Worm (Caenorhabditis elegans) whole organism, L4 larva: ENCODE data around the gene F22H10.1.

Source experiments
- D1046.2 ChIP-seq: fragments of 200-800 bp; sonication (Bioruptor generic); IDR thresholded peaks from 2 replicates; pipeline ENCODE4 v1.3.6; 2022; ENCODE audit warnings: missing genetic modification characterization, missing compliant biosample characterization
- R02D3.7 ChIP-seq: fragments of 150-350 bp; sonication (generic microtip); optimal IDR thresholded peaks from 3 replicates; lab custom pipeline; 2014; ENCODE audit warnings: missing biosample characterization, missing genetic modification characterization
- T20F7.1 ChIP-seq: fragments of 200-800 bp; sonication (Bioruptor generic); optimal IDR thresholded peaks from 2 replicates; lab custom pipeline; 2018; ENCODE audit warnings: mild to moderate bottlenecking, missing genetic modification characterization, missing compliant biosample characterization
- T26A8.4 ChIP-seq: fragments of 200-800 bp; sonication (Bioruptor generic); IDR thresholded peaks from 2 replicates; pipeline ENCODE4 v1.3.6; 2022; ENCODE audit warnings: missing genetic modification characterization, missing compliant biosample characterization
- Y5F2A.4 ChIP-seq: fragments of 200-800 bp; sonication (Bioruptor generic); optimal IDR thresholded peaks from 2 replicates; lab custom pipeline; 2018; ENCODE audit warnings: mild to moderate bottlenecking, missing genetic modification characterization, missing compliant biosample characterization
- Y75B8A.6 ChIP-seq: fragments of 200-800 bp; sonication (Bioruptor generic); IDR thresholded peaks from 2 replicates; pipeline ENCODE4 v1.3.6; 2022; ENCODE audit warnings: missing genetic modification reagents, missing genetic modification characterization, missing compliant biosample characterization
- ZK546.5 ChIP-seq, 2 experiments: sonication (generic microtip); optimal IDR thresholded peaks; 2 replicates each; lab custom pipeline; 2017; ENCODE audit warnings: missing biosample characterization in 2 of 2, missing genetic modification characterization in 2 of 2
- aha-1 ChIP-seq: fragments of 150-350 bp; peaks from one replicate; lab custom pipeline; 2014; ENCODE audit warnings: missing biosample characterization, missing genetic modification characterization
- attf-4 ChIP-seq: sonication (generic microtip); optimal IDR thresholded peaks from 3 replicates; lab custom pipeline; 2017; ENCODE audit warnings: missing biosample characterization, missing genetic modification characterization
- ceh-62 ChIP-seq: sonication (generic microtip); optimal IDR thresholded peaks from 2 replicates; lab custom pipeline; 2017; ENCODE audit warnings: missing biosample characterization, missing genetic modification characterization
- daf-12 ChIP-seq: fragments of 150-350 bp; optimal IDR thresholded peaks from 2 replicates; lab custom pipeline; 2014; ENCODE audit warnings: missing biosample characterization, missing genetic modification reagents, missing genetic modification characterization
- daf-16 ChIP-seq, 3 experiments: sonication (generic microtip); optimal IDR thresholded peaks; 2 replicates each; lab custom pipeline; 2016 to 2017; ENCODE audit warnings: missing genetic modification characterization in 3 of 3, missing genetic modification reagents in 3 of 3, mild to moderate bottlenecking in 2 of 3, missing compliant biosample characterization in 2 of 3, missing biosample characterization in 1 of 3, moderate library complexity in 1 of 3
- daf-8 ChIP-seq: fragments of 200-800 bp; sonication (Bioruptor generic); IDR thresholded peaks from 2 replicates; pipeline ENCODE4 v1.3.6; 2022; ENCODE audit warnings: missing genetic modification characterization, missing compliant biosample characterization
- dmd-6 ChIP-seq: fragments of 200-800 bp; sonication (Bioruptor generic); IDR thresholded peaks from 2 replicates; pipeline ENCODE4 v1.3.6; 2022; ENCODE audit warnings: missing genetic modification reagents, missing genetic modification characterization, missing compliant biosample characterization
- dmd-8 ChIP-seq: fragments of 200-800 bp; sonication (Bioruptor generic); IDR thresholded peaks from 2 replicates; pipeline ENCODE4 v1.3.6; 2022; ENCODE audit warnings: missing genetic modification characterization, missing compliant biosample characterization
- dve-1 ChIP-seq: sonication (generic microtip); optimal IDR thresholded peaks from 2 replicates; lab custom pipeline; 2017; ENCODE audit warnings: antibody characterized with exemption, mild to moderate bottlenecking, missing genetic modification characterization, missing compliant biosample characterization; ENCODE audit not compliant: insufficient read depth
- egl-43 ChIP-seq: fragments of 200-800 bp; sonication (Bioruptor generic); IDR thresholded peaks from 2 replicates; pipeline ENCODE4 v1.3.6; 2022; ENCODE audit warnings: missing genetic modification reagents, missing genetic modification characterization, missing compliant biosample characterization
- gei-8 ChIP-seq: fragments of 200-800 bp; sonication (Bioruptor generic); optimal IDR thresholded peaks from 2 replicates; lab custom pipeline; 2018; ENCODE audit warnings: mild to moderate bottlenecking, missing genetic modification characterization, missing compliant biosample characterization
- hmg-1.1 ChIP-seq: fragments of 200-800 bp; sonication (Bioruptor generic); IDR thresholded peaks from 2 replicates; pipeline ENCODE4 v1.3.6; 2022; ENCODE audit warnings: missing genetic modification reagents, missing genetic modification characterization, missing compliant biosample characterization
- lim-7 ChIP-seq: fragments of 200-800 bp; sonication (Bioruptor generic); IDR thresholded peaks from 2 replicates; pipeline ENCODE4 v1.3.6; 2022; ENCODE audit warnings: missing genetic modification characterization, missing compliant biosample characterization
- lin-13 ChIP-seq: fragments of 150-350 bp; optimal IDR thresholded peaks from 2 replicates; lab custom pipeline; 2014; ENCODE audit warnings: missing biosample characterization, missing genetic modification reagents, missing genetic modification characterization
- lin-29 ChIP-seq: fragments of 200-800 bp; sonication (Bioruptor generic); IDR thresholded peaks from 2 replicates; pipeline ENCODE4 v1.3.6; 2022; ENCODE audit warnings: missing genetic modification reagents, missing genetic modification characterization, missing compliant biosample characterization
- lin-38 ChIP-seq: fragments of 200-800 bp; sonication (Bioruptor generic); IDR thresholded peaks from 2 replicates; pipeline ENCODE4 v1.3.6; 2022; ENCODE audit warnings: missing genetic modification reagents, missing genetic modification characterization, missing compliant biosample characterization
- madf-9 ChIP-seq: fragments of 200-800 bp; sonication (Bioruptor generic); conservative IDR thresholded peaks from 2 replicates; pipeline ENCODE4 v1.3.6; 2022; ENCODE audit warnings: missing genetic modification reagents, missing genetic modification characterization, missing compliant biosample characterization
- nhr-10 ChIP-seq: fragments of 150-350 bp; optimal IDR thresholded peaks from 2 replicates; lab custom pipeline; 2014; ENCODE audit warnings: missing biosample characterization, missing genetic modification characterization
- nhr-102 ChIP-seq: sonication (generic microtip); optimal IDR thresholded peaks from 2 replicates; lab custom pipeline; 2016; ENCODE audit warnings: mild to moderate bottlenecking, missing genetic modification characterization, moderate library complexity, missing compliant biosample characterization
- nhr-25 ChIP-seq: sonication (generic microtip); optimal IDR thresholded peaks from 2 replicates; lab custom pipeline; 2017; ENCODE audit warnings: missing genetic modification characterization, mild to moderate bottlenecking, missing compliant biosample characterization, antibody characterized with exemption, moderate library complexity, borderline replicate concordance; ENCODE audit not compliant: insufficient read depth
- nhr-28 ChIP-seq: fragments of 150-350 bp; optimal IDR thresholded peaks from 2 replicates; lab custom pipeline; 2014; ENCODE audit warnings: missing biosample characterization, missing genetic modification characterization
- nhr-41 ChIP-seq: fragments of 200-800 bp; sonication (Bioruptor generic); IDR thresholded peaks from 2 replicates; pipeline ENCODE4 v1.3.6; 2022; ENCODE audit warnings: missing genetic modification reagents, missing genetic modification characterization, missing compliant biosample characterization
- nhr-48 ChIP-seq: sonication (generic microtip); optimal IDR thresholded peaks from 2 replicates; lab custom pipeline; 2016; ENCODE audit warnings: mild to moderate bottlenecking, missing genetic modification characterization, missing compliant biosample characterization
- nhr-77 ChIP-seq: fragments of 150-350 bp; optimal IDR thresholded peaks from 2 replicates; lab custom pipeline; 2014; ENCODE audit warnings: missing biosample characterization, missing genetic modification characterization
- php-3 ChIP-seq: fragments of 200-800 bp; sonication (Bioruptor generic); IDR thresholded peaks from 2 replicates; pipeline ENCODE4 v1.3.6; 2022; ENCODE audit warnings: missing genetic modification reagents, missing genetic modification characterization, missing compliant biosample characterization
- pqm-1 ChIP-seq: sonication (generic microtip); optimal IDR thresholded peaks from 2 replicates; lab custom pipeline; 2017; ENCODE audit warnings: missing biosample characterization, missing genetic modification characterization
- set-16 ChIP-seq: fragments of 200-800 bp; sonication (Bioruptor generic); IDR thresholded peaks from 2 replicates; pipeline ENCODE4 v1.3.6; 2022; ENCODE audit warnings: missing genetic modification reagents, missing genetic modification characterization, missing compliant biosample characterization
- skn-1 ChIP-seq: fragments of 150-350 bp; optimal IDR thresholded peaks from 2 replicates; lab custom pipeline; 2014; ENCODE audit warnings: missing biosample characterization, missing genetic modification characterization
- unc-39 ChIP-seq: sonication (generic microtip); optimal IDR thresholded peaks from 2 replicates; lab custom pipeline; 2017; ENCODE audit warnings: missing biosample characterization, missing genetic modification characterization

The F22H10.1 gene

DNA sequence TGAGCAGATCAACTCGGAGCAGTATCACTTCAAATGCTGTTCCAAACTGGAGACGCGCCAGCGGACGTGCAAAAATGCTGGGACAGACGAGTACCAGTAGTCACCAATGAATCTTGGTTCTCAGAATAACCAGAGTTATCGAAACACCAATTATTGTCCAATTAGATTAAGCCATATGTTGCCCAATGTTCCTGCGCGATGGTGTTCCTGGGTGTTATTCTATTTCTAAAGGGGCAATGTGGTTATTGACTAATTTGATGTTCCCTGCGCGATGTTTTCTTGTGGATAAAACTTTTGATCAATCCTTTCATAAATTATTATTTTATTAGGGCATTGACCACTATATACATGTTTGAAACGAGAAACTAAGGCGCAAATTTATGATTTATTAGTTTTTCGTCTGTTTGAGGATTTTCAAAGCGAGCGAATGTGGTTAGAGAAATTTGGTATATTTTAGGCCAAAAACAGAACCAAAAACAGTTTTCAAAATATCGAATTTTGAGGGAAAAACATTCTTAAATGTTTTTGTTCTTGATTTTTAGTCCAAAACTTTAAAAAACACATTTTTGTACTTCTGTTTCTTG is 20.2 kb upstream of the F22H10.1 start (continued):
- TF ChIP-seq dmd-8 (GFP tag; lab: Robert Waterston, UW) = peak; percentile 80
- TF ChIP-seq D1046.2 (GFP tag; lab: Robert Waterston, UW) = peak; percentile 88
- peak; percentile 63 for TF ChIP-seq pqm-1 (tag; lab: Kevin White, UChicago)
- 0 out of 2 replicates have a peak, but pooled peaks have one; percentile 6 for TF ChIP-seq set-16 (GFP tag; lab: Robert Waterston, UW)
- TF ChIP-seq daf-12 (tag; lab: Kevin White, UChicago) = peak; percentile 15
- peak; percentile 77 for TF ChIP-seq gei-8 (GFP tag; lab: Kevin White, UChicago)
- TF ChIP-seq Y5F2A.4 = peak; percentile 97
- TF ChIP-seq hmg-1.1 (GFP tag; lab: Robert Waterston, UW) = peak; percentile 100
- peak; percentile 99 for TF ChIP-seq T26A8.4 (GFP tag; lab: Robert Waterston, UW)
- TF ChIP-seq egl-43 (GFP tag; lab: Robert Waterston, UW) = peak; percentile 96
- peak; percentile 95 for TF ChIP-seq nhr-25 (tag; lab: Kevin White, UChicago)
- TF ChIP-seq lin-29 (GFP tag; lab: Robert Waterston, UW) = peak; percentile 95
- TF ChIP-seq nhr-102 (tag; lab: Kevin White, UChicago) = peak; percentile 99
- peak; percentile 98 for TF ChIP-seq dmd-6
- peak; percentile 97 for TF ChIP-seq lin-13 (GFP tag; lab: Kevin White, UChicago)
- TF ChIP-seq skn-1 (tag; lab: Kevin White, UChicago) = peak; percentile 54
- TF ChIP-seq daf-8 = no peak
- TF ChIP-seq php-3 (GFP tag; lab: Robert Waterston, UW) = peak; percentile 98
- peak; percentile 100 for TF ChIP-seq nhr-77 (tag; lab: Kevin White, UChicago)
- peak; percentile 99 for TF ChIP-seq nhr-10
- TF ChIP-seq daf-16 (GFP tag; optimal IDR thresholded peaks at IDR 0.05; lab: Kevin White, UChicago) = peak; percentile 95 to 99
- peak; percentile 98 for TF ChIP-seq daf-16 (tag; optimal IDR thresholded peaks at IDR 0.05; lab: Kevin White, UChicago)
- TF ChIP-seq unc-39 = no peak
- TF ChIP-seq R02D3.7 (tag; lab: Kevin White, UChicago) = no peak
- TF ChIP-seq ceh-62 (tag; lab: Kevin White, UChicago) = no peak
- peak; percentile 60 for TF ChIP-seq attf-4 (tag; lab: Kevin White, UChicago)
- peak; percentile 98 for TF ChIP-seq madf-9
- TF ChIP-seq aha-1 = peak; percentile 98
- peak; percentile 25 to 60 for TF ChIP-seq ZK546.5 (tag; optimal IDR thresholded peaks at IDR 0.05; lab: Kevin White, UChicago)
- peak; percentile 87 for TF ChIP-seq lin-38
- TF ChIP-seq T20F7.1 (GFP tag; lab: Kevin White, UChicago) = peak; percentile 94
- peak; percentile 86 for TF ChIP-seq nhr-41 (GFP tag; lab: Robert Waterston, UW)
- 0 out of 2 replicates have a peak, but pooled peaks have one; percentile 33 for TF ChIP-seq lim-7 (GFP tag; lab: Robert Waterston, UW)

DNA sequence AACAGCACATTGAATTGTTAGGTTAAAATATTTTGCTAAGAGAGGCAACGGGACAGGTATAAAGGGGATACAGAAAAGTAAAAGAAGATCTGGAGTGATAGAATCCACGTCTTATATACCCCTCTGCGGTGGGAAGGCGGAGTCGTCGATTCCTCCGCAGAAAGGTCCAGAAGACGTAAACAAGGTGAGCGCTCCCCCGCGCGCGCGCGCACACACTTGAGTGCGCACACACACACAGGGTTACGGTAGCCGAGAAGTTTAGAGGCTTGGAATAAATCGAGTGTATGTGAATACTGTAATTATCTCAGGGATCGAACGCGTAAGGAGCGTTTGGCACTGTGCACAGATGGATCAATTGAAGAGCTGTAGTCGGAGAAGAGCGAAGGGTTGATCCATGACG is 14.9 kb upstream of the F22H10.1 start:
- peak; percentile 78 for TF ChIP-seq set-16 (GFP tag; lab: Robert Waterston, UW)
- no peak for TF ChIP-seq nhr-48 (tag; lab: Kevin White, UChicago)

DNA sequence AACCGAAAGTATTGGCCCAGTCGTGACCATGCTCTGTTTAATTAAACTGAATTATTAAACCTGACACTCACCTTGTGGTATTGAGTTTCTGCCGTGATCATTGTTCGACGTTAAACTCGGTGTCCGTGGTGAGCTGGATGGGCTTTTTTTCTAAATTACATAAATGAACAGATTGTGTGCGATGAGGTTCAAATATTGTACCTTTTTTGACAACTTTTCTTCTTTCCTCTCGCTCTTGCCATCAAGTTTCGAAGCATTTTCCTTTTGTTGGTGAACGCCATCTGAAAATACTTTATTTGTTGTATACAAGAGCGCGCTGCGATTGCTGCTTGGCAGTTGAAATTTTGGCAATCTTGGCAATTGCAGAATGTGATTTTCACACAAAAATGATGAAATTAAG is 14.3 kb upstream of the F22H10.1 start, which contains the start of gene F22H10.11:
Gene F22H10.11 (minus strand): TSS at position 101 of the 400 bp plus-strand sequence.
- TF ChIP-seq nhr-77 (tag; lab: Kevin White, UChicago) (no peak), Y75B8A.6 (no peak), lin-29 (GFP tag; lab: Robert Waterston, UW) (no peak), dve-1 (tag; lab: Kevin White, UChicago) (no peak), nhr-28 (tag; lab: Kevin White, UChicago) (no peak)
- TF ChIP-seq, all 104 proteins: peak for 0
